Fruit fly (Drosophila melanogaster) whole organism, embryonic: ENCODE measurements around the gene CG42847.
A peak's percentile ranks its signal among the peaks of the same experiment; 100 is the strongest.

Experiments used
- Ada2b ChIP-seq: fragments of 200-800 bp; sonication (Bioruptor generic); IDR thresholded peaks from 2 replicates; pipeline ENCODE4 v1.3.6; 2022; ENCODE audit warnings: missing biosample characterization, missing genetic modification characterization
- Antp ChIP-seq: fragments of 200-800 bp; sonication (Bioruptor generic); optimal IDR thresholded peaks from 3 replicates; lab custom pipeline; 2016; ENCODE audit warnings: missing biosample characterization, missing genetic modification characterization
- Atf-2 ChIP-seq: fragments of 200-800 bp; sonication (Bioruptor generic); optimal IDR thresholded peaks from 2 replicates; lab custom pipeline; 2016; ENCODE audit warnings: missing biosample characterization, missing genetic modification characterization
- CG1024 ChIP-seq: fragments of 200-800 bp; sonication (Bioruptor generic); IDR thresholded peaks from 2 replicates; pipeline ENCODE4 v1.3.6; 2022; ENCODE audit warnings: missing biosample characterization, missing genetic modification characterization
- CG10959 ChIP-seq: fragments of 200-800 bp; sonication (Bioruptor generic); IDR thresholded peaks from 2 replicates; pipeline ENCODE4 v1.3.6; 2022; ENCODE audit warnings: missing biosample characterization, missing genetic modification characterization
- CG12071 ChIP-seq: fragments of 200-800 bp; sonication (Bioruptor generic); optimal IDR thresholded peaks from 3 replicates; lab custom pipeline; 2018; ENCODE audit warnings: missing biosample characterization, mild to moderate bottlenecking, missing genetic modification characterization
- CG12104 ChIP-seq: fragments of 200-800 bp; sonication (Bioruptor generic); optimal IDR thresholded peaks from 3 replicates; lab custom pipeline; 2016; ENCODE audit warnings: missing biosample characterization, missing genetic modification characterization
- CG12942 ChIP-seq: fragments of 200-800 bp; sonication (Bioruptor generic); optimal IDR thresholded peaks from 3 replicates; lab custom pipeline; 2016; ENCODE audit warnings: missing biosample characterization, missing genetic modification characterization
- CG13424 ChIP-seq: fragments of 200-800 bp; sonication (Bioruptor generic); optimal IDR thresholded peaks from 2 replicates; lab custom pipeline; 2019; ENCODE audit warnings: missing biosample characterization, mild to moderate bottlenecking, missing genetic modification characterization, moderate library complexity
- CG14667 ChIP-seq: fragments of 200-800 bp; sonication (Bioruptor generic); IDR thresholded peaks from 2 replicates; pipeline ENCODE4 v1.3.6; 2022; ENCODE audit warnings: missing biosample characterization, missing genetic modification characterization
- CG1529 ChIP-seq: fragments of 200-800 bp; sonication (Bioruptor generic); optimal IDR thresholded peaks from 3 replicates; lab custom pipeline; 2018; ENCODE audit warnings: missing biosample characterization, missing genetic modification characterization
- CG16863 ChIP-seq: fragments of 200-800 bp; sonication (Bioruptor generic); optimal IDR thresholded peaks from 3 replicates; lab custom pipeline; 2016; ENCODE audit warnings: missing biosample characterization, missing genetic modification characterization
- CG17612 ChIP-seq: fragments of 200-800 bp; sonication (Bioruptor generic); IDR thresholded peaks from 2 replicates; pipeline ENCODE4 v1.3.6; 2022; ENCODE audit warnings: missing biosample characterization, missing genetic modification characterization
- CG2116 ChIP-seq: fragments of 200-800 bp; sonication (Bioruptor generic); optimal IDR thresholded peaks from 3 replicates; lab custom pipeline; 2018; ENCODE audit warnings: missing biosample characterization, mild to moderate bottlenecking, missing genetic modification characterization
- CG30431 ChIP-seq: fragments of 200-800 bp; sonication (Bioruptor generic); optimal IDR thresholded peaks from 2 replicates; lab custom pipeline; 2017; ENCODE audit warnings: missing biosample characterization, missing genetic modification characterization
- CG3407 ChIP-seq: fragments of 200-800 bp; sonication (Bioruptor generic); optimal IDR thresholded peaks from 2 replicates; lab custom pipeline; 2018; ENCODE audit warnings: missing biosample characterization, mild to moderate bottlenecking, missing genetic modification characterization
- CG3838 ChIP-seq: fragments of 200-800 bp; sonication (Bioruptor generic); optimal IDR thresholded peaks from 3 replicates; lab custom pipeline; 2016; ENCODE audit warnings: missing biosample characterization, missing genetic modification characterization
- CG42726 ChIP-seq: fragments of 200-800 bp; sonication (Bioruptor generic); IDR thresholded peaks from 2 replicates; pipeline ENCODE4 v1.3.6; 2022; ENCODE audit warnings: missing biosample characterization, missing genetic modification characterization; ENCODE audit not compliant: partially characterized antibody
- CG6791 ChIP-seq: fragments of 200-800 bp; sonication (Bioruptor generic); IDR thresholded peaks from 3 replicates; pipeline ENCODE4 v1.3.6; 2022; ENCODE audit warnings: missing biosample characterization, missing genetic modification characterization; ENCODE audit not compliant: partially characterized antibody
- CG7745 ChIP-seq: fragments of 200-800 bp; sonication (Bioruptor generic); optimal IDR thresholded peaks from 2 replicates; lab custom pipeline; 2018; ENCODE audit warnings: missing biosample characterization, mild to moderate bottlenecking, missing genetic modification characterization, moderate library complexity
- CG7786 ChIP-seq: fragments of 200-800 bp; sonication (Bioruptor generic); optimal IDR thresholded peaks from 2 replicates; lab custom pipeline; 2016; ENCODE audit warnings: missing biosample characterization, missing genetic modification characterization
- CrebB ChIP-seq: fragments of 200-800 bp; sonication (Bioruptor generic); optimal IDR thresholded peaks from 3 replicates; lab custom pipeline; 2018; ENCODE audit warnings: missing biosample characterization, mild to moderate bottlenecking, missing genetic modification characterization
- Dip3 ChIP-seq: fragments of 200-800 bp; sonication (Bioruptor generic); optimal IDR thresholded peaks from 3 replicates; lab custom pipeline; 2016; ENCODE audit warnings: missing biosample characterization, missing genetic modification characterization
- E2f2 ChIP-seq: fragments of 200-800 bp; sonication (Bioruptor generic); IDR thresholded peaks from 2 replicates; pipeline ENCODE4 v1.3.6; 2022; ENCODE audit warnings: missing biosample characterization, missing genetic modification characterization
- Ets65A ChIP-seq: fragments of 200-800 bp; sonication (Bioruptor generic); peaks from one replicate; lab custom pipeline; 2016; ENCODE audit warnings: missing biosample characterization, missing genetic modification characterization
- HLH3B ChIP-seq: fragments of 200-800 bp; sonication (Bioruptor generic); IDR thresholded peaks from 2 replicates; pipeline ENCODE4 v1.3.6; 2022; ENCODE audit warnings: missing biosample characterization, missing genetic modification characterization
- Hsf ChIP-seq: fragments of 200-800 bp; sonication (Bioruptor generic); optimal IDR thresholded peaks from 3 replicates; lab custom pipeline; 2016; ENCODE audit warnings: missing biosample characterization, missing genetic modification characterization
- MESR4 ChIP-seq: fragments of 200-800 bp; sonication (Bioruptor generic); optimal IDR thresholded peaks from 2 replicates; lab custom pipeline; 2018; ENCODE audit warnings: missing biosample characterization, mild to moderate bottlenecking, missing genetic modification characterization, moderate library complexity
- Mes4 ChIP-seq: fragments of 200-800 bp; sonication (Bioruptor generic); optimal IDR thresholded peaks from 2 replicates; lab custom pipeline; 2016; ENCODE audit warnings: missing biosample characterization, missing genetic modification characterization
- NK7.1 ChIP-seq: fragments of 200-800 bp; sonication (Bioruptor generic); optimal IDR thresholded peaks from 3 replicates; lab custom pipeline; 2016; ENCODE audit warnings: missing biosample characterization, missing genetic modification characterization
- Ssrp ChIP-seq: fragments of 200-800 bp; sonication (Bioruptor generic); optimal IDR thresholded peaks from 2 replicates; lab custom pipeline; 2018; ENCODE audit warnings: missing biosample characterization, mild to moderate bottlenecking, missing genetic modification characterization, moderate library complexity
- YL-1 ChIP-seq: fragments of 200-800 bp; sonication (Bioruptor generic); optimal IDR thresholded peaks from 3 replicates; lab custom pipeline; 2017; ENCODE audit warnings: missing biosample characterization, mild to moderate bottlenecking, missing genetic modification characterization
- ato ChIP-seq: fragments of 200-800 bp; sonication (Bioruptor generic); IDR thresholded peaks from 2 replicates; pipeline ENCODE4 v1.3.6; 2022; ENCODE audit warnings: missing biosample characterization, missing genetic modification characterization; ENCODE audit not compliant: partially characterized antibody
- bigmax ChIP-seq: fragments of 200-800 bp; sonication (Bioruptor generic); optimal IDR thresholded peaks from 2 replicates; lab custom pipeline; 2018; ENCODE audit warnings: missing biosample characterization, mild to moderate bottlenecking, missing genetic modification characterization
- btn ChIP-seq: fragments of 200-800 bp; sonication (Bioruptor generic); optimal IDR thresholded peaks from 2 replicates; lab custom pipeline; 2016; ENCODE audit warnings: missing biosample characterization, missing genetic modification characterization
- danr ChIP-seq: fragments of 200-800 bp; sonication (Bioruptor generic); IDR thresholded peaks from 2 replicates; pipeline ENCODE4 v1.3.6; 2022; ENCODE audit warnings: missing biosample characterization, missing genetic modification characterization
- emc ChIP-seq: fragments of 200-800 bp; sonication (Bioruptor generic); optimal IDR thresholded peaks from 2 replicates; lab custom pipeline; 2016; ENCODE audit warnings: missing biosample characterization, missing genetic modification characterization
- en ChIP-seq: fragments of 200-800 bp; sonication (Bioruptor generic); optimal IDR thresholded peaks from 2 replicates; lab custom pipeline; 2016; ENCODE audit warnings: missing biosample characterization, missing genetic modification characterization
- esg ChIP-seq: fragments of 200-800 bp; sonication (Bioruptor generic); conservative IDR thresholded peaks from 2 replicates; pipeline ENCODE4 v1.3.6; 2022; ENCODE audit warnings: missing biosample characterization, missing genetic modification characterization
- fd3F ChIP-seq: fragments of 200-800 bp; sonication (Bioruptor generic); optimal IDR thresholded peaks from 2 replicates; lab custom pipeline; 2018; ENCODE audit warnings: missing biosample characterization, mild to moderate bottlenecking, missing genetic modification characterization, moderate library complexity
- lov ChIP-seq, 2 experiments: fragments of 200-800 bp in 1 of 2; fragments of >200 bp in 1 of 2; sonication (Bioruptor generic) in 1 of 2; IDR thresholded peaks in 1 of 2; optimal IDR thresholded peaks in 1 of 2; 2 replicates in 1 of 2; 3 replicates in 1 of 2; pipeline versions ENCODE4 v1.3.6 to Lab custom; 2017 to 2022; ENCODE audit warnings: missing biosample characterization in 1 of 2, missing genetic modification characterization in 1 of 2
- nerfin-2 ChIP-seq: fragments of 200-800 bp; sonication (Bioruptor generic); IDR thresholded peaks from 2 replicates; pipeline ENCODE4 v1.3.6; 2022; ENCODE audit warnings: missing biosample characterization, missing genetic modification characterization; ENCODE audit not compliant: partially characterized antibody
- pan ChIP-seq, 4 experiments: fragments of >200 bp in 3 of 4; fragments of 200-800 bp in 1 of 4; sonication (Bioruptor generic) in 1 of 4; optimal IDR thresholded peaks in 3 of 4; IDR thresholded peaks in 1 of 4; 2 replicates each; pipeline versions ENCODE4 v1.3.6 to Lab custom; 2017 to 2022; ENCODE audit warnings: missing biosample characterization in 2 of 4, missing genetic modification characterization in 2 of 4, mixed read lengths in 1 of 4
- pita ChIP-seq: fragments of 200-800 bp; sonication (Bioruptor generic); optimal IDR thresholded peaks from 2 replicates; lab custom pipeline; 2017; ENCODE audit warnings: missing biosample characterization, mild to moderate bottlenecking, missing genetic modification characterization
- schlank ChIP-seq: fragments of 200-800 bp; sonication (Bioruptor generic); optimal IDR thresholded peaks from 2 replicates; lab custom pipeline; 2018; ENCODE audit warnings: missing biosample characterization, mild to moderate bottlenecking, missing genetic modification characterization
- sna ChIP-seq: fragments of 200-800 bp; sonication (Bioruptor generic); IDR thresholded peaks from 2 replicates; pipeline ENCODE4 v1.3.6; 2022; ENCODE audit warnings: missing biosample characterization, missing genetic modification characterization; ENCODE audit not compliant: partially characterized antibody
- tll ChIP-seq, 2 experiments: fragments of 200-800 bp in 1 of 2; fragments of >200 bp in 1 of 2; sonication (Bioruptor generic) in 1 of 2; optimal IDR thresholded peaks; 2 replicates each; lab custom pipeline; 2017 to 2019; ENCODE audit warnings: missing biosample characterization in 2 of 2, missing genetic modification characterization in 2 of 2, mild to moderate bottlenecking in 1 of 2, moderate library complexity in 1 of 2
- twi ChIP-seq: fragments of 200-800 bp; optimal IDR thresholded peaks from 2 replicates; lab custom pipeline; 2019; ENCODE audit warnings: missing biosample characterization, mild to moderate bottlenecking, missing genetic modification characterization, moderate library complexity

CG42847 gene

dm6 chr2L:9430992-9431602, 3.4 kb downstream of the CG42847 start, which contains the start of the genes FucTB and scat (continued):
- TF ChIP-seq HLH3B (GFP tag; lab: Robert Waterston, UW) (peak; percentile 92), MESR4 (GFP tag; lab: Kevin White, UChicago) (peak; percentile 89), pita (GFP tag; lab: Kevin White, UChicago) (no peak), pan (optimal IDR thresholded peaks at IDR 0.05; lab: Kevin White, UChicago) (no peak), pan (GFP tag; optimal IDR thresholded peaks at IDR 0.05 in 1 of 2, IDR thresholded peaks at IDR 0.05 in 1 of 2) (peak in 1 of 2 experiments; percentile 90), CG12104 (GFP tag; lab: Kevin White, UChicago) (peak; percentile 91), CG13424 (tag; lab: Kevin White, UChicago) (peak; percentile 97), Ssrp (peak; percentile 97), CG6791 (no peak), lov (optimal IDR thresholded peaks at IDR 0.05; lab: Kevin White, UChicago) (no peak), lov (GFP tag; IDR thresholded peaks at IDR 0.05; lab: Robert Waterston, UW) (peak; percentile 65; the same call in 1 of the 3 replicates), CG30431 (GFP tag; lab: Kevin White, UChicago) (peak; percentile 92), fd3F (GFP tag; lab: Kevin White, UChicago) (peak; percentile 89), tll (GFP tag; optimal IDR thresholded peaks at IDR 0.05; lab: Kevin White, UChicago) (peak in 1 of 2 experiments; percentile 18), Hsf (GFP tag; lab: Kevin White, UChicago) (peak; percentile 80), Atf-2 (peak; percentile 29), danr (GFP tag; lab: Robert Waterston, UW) (peak; percentile 78), sna (GFP tag; lab: Robert Waterston, UW) (no peak), CrebB (tag; lab: Kevin White, UChicago) (peak; percentile 34), btn (no peak), CG3838 (GFP tag; lab: Kevin White, UChicago) (peak; percentile 35), en (GFP tag; lab: Kevin White, UChicago) (no peak), CG1529 (GFP tag; lab: Kevin White, UChicago) (peak; percentile 70), ato (no peak), CG10959 (GFP tag; lab: Robert Waterston, UW) (peak; percentile 83), emc (GFP tag; lab: Kevin White, UChicago) (peak; percentile 18), CG14667 (peak; percentile 89), CG2116 (GFP tag; lab: Kevin White, UChicago) (peak; percentile 59), NK7.1 (GFP tag; lab: Kevin White, UChicago) (no peak), Dip3 (GFP tag; lab: Kevin White, UChicago) (peak; percentile 71), nerfin-2 (no peak), CG12942 (GFP tag; lab: Kevin White, UChicago) (peak; percentile 93), bigmax (no peak), YL-1 (peak; percentile 41), schlank (peak; percentile 62), Mes4 (GFP tag; lab: Kevin White, UChicago) (no peak), E2f2 (GFP tag; lab: Robert Waterston, UW) (peak; percentile 78), CG12071 (GFP tag; lab: Kevin White, UChicago) (no peak), CG17612 (peak; percentile 62; the same call in 1 of the 2 replicates), CG7786 (GFP tag; lab: Kevin White, UChicago) (peak; percentile 44), Antp (peak; percentile 55), CG42726 (GFP tag; lab: Robert Waterston, UW) (no peak), twi (tag; lab: Kevin White, UChicago) (peak; percentile 92), CG1024 (GFP tag; lab: Robert Waterston, UW) (peak; percentile 56; the same call in 1 of the 2 replicates), CG16863 (GFP tag; lab: Kevin White, UChicago) (peak; percentile 14), esg (GFP tag; lab: Robert Waterston, UW) (peak; percentile 91), CG3407 (GFP tag; lab: Kevin White, UChicago) (peak; percentile 80), Ets65A (GFP tag; lab: Kevin White, UChicago) (peak; percentile 99), CG7745 (tag; lab: Kevin White, UChicago) (no peak), Ada2b (GFP tag; lab: Robert Waterston, UW) (peak; percentile 86)
